Fruit fly (Drosophila melanogaster): ENCODE measurements around the gene Rubicon.
A peak's percentile ranks its signal among the peaks of the same experiment; 100 is the strongest.

Gene Rubicon

DNA sequence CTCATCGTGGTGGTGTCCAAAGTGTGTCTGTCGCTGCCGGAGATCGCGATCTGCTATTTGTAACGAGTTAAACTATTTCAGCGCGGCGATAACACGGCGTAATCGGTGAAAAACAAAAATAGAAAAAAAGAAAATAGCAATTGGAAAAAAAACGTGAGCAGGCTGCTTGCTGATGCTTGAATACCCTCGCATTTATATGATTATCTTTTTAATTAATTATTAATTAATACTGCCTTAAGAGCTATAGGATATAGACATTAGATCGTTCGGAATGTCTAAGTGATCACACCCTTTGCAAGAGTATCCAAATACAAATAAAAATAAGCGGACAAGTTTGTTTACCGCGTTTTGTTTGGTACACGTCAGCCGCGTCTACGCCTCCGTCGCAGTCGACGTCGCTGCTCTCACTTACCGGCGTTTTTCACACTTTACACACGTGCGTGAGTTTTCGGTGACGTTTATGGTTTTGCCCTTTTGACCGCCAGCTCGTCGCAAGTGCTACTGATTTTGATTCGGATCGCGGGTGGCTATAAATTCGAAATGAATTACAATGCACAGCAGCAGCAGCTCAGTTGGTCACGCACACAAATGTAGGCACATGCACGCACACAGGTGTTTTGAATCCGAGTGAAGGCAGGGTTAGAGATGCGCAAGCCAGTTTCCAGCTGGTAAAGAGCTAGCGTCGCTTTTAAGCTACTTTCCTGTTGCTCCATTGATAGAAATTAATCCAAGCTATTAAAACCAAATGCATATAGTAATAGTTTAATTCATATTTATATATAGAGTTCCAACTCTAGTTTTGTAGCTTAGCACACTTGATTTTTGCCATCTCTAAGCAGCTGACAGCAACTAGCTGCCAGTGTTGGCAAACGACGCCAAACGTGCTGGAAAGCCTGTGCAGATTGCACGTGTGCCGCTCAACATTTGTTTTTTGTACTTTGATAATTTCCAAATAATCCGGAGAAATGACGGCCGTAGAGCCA is 37.5 kb downstream of the Rubicon start, which contains the start of the genes CG2004 and CG1785 (continued):
- peak; percentile 66 for TF ChIP-seq vnd (GFP tag; IDR thresholded peaks at IDR 0.05; ENCODE audit: partially characterized antibody)
- peak; percentile 39 for TF ChIP-seq NC2α (GFP tag; optimal IDR thresholded peaks at IDR 0.05)
- peak; percentile 86 for TF ChIP-seq CG18262 (tag; optimal IDR thresholded peaks at IDR 0.05)
- peak; percentile 92 for TF ChIP-seq CG14710 (tag; optimal IDR thresholded peaks at IDR 0.05)
- peak; percentile 83 for TF ChIP-seq Usf (GFP tag; optimal IDR thresholded peaks at IDR 0.05)
- peak; percentile 73 for TF ChIP-seq tx (GFP tag; optimal IDR thresholded peaks at IDR 0.05)
- peak; percentile 91 for TF ChIP-seq chn (GFP tag; optimal IDR thresholded peaks at IDR 0.05)
- peak; percentile 93 for TF ChIP-seq CG18476 (GFP tag; optimal IDR thresholded peaks at IDR 0.05)
- TF ChIP-seq bcd (GFP tag; optimal IDR thresholded peaks at IDR 0.05), result peak; percentile 83
- no peak for TF ChIP-seq prd (optimal IDR thresholded peaks at IDR 0.05)
- peak; percentile 97 for TF ChIP-seq prd (GFP tag; IDR thresholded peaks at IDR 0.05)
- peak; percentile 87 for TF ChIP-seq cas (GFP tag; IDR thresholded peaks at IDR 0.05)
- TF ChIP-seq CG17829 (tag; optimal IDR thresholded peaks at IDR 0.05), result peak; percentile 92
- TF ChIP-seq luna (GFP tag; optimal IDR thresholded peaks at IDR 0.05), result no peak
- TF ChIP-seq Camta (GFP tag; optimal IDR thresholded peaks at IDR 0.05), result peak; percentile 71
- no peak for TF ChIP-seq Kr (GFP tag; optimal IDR thresholded peaks at IDR 0.05)
- peak; percentile 91 for TF ChIP-seq CG8924 (tag; optimal IDR thresholded peaks at IDR 0.05)
- peak; percentile 85 for TF ChIP-seq jumu (GFP tag; optimal IDR thresholded peaks at IDR 0.05)
- peak; percentile 85 for TF ChIP-seq ERR (GFP tag; optimal IDR thresholded peaks at IDR 0.05)
- no peak for TF ChIP-seq Dip2 (GFP tag; IDR thresholded peaks at IDR 0.05)
- TF ChIP-seq disco-r (GFP tag; optimal IDR thresholded peaks at IDR 0.05), result peak; percentile 58
- TF ChIP-seq CG4404 (GFP tag; IDR thresholded peaks at IDR 0.05), result peak; percentile 93
- peak; percentile 92 for TF ChIP-seq Mad (GFP tag; optimal IDR thresholded peaks at IDR 0.05)
- TF ChIP-seq Antp (GFP tag; optimal IDR thresholded peaks at IDR 0.05), result peak; percentile 79
- peak; percentile 74 for TF ChIP-seq tap (tag; optimal IDR thresholded peaks at IDR 0.05)
- peak; percentile 49 for TF ChIP-seq CG12071 (GFP tag; optimal IDR thresholded peaks at IDR 0.05)
- peak; percentile 92 for TF ChIP-seq CG2889 (GFP tag; IDR thresholded peaks at IDR 0.05)
- TF ChIP-seq sna (GFP tag; IDR thresholded peaks at IDR 0.05; ENCODE audit: partially characterized antibody), result peak; percentile 79
- TF ChIP-seq D19A (tag; optimal IDR thresholded peaks at IDR 0.05), result peak; percentile 87
- peak; percentile 92 for TF ChIP-seq CG4730 (GFP tag; IDR thresholded peaks at IDR 0.05)
- peak; percentile 83 to 90 for TF ChIP-seq Pdp1 (GFP tag; optimal IDR thresholded peaks at IDR 0.05)
- TF ChIP-seq CG7357 (GFP tag; IDR thresholded peaks at IDR 0.05), result peak; percentile 82
- TF ChIP-seq unpg (GFP tag; optimal IDR thresholded peaks at IDR 0.05), result peak; percentile 89
- TF ChIP-seq CG7928 (GFP tag; optimal IDR thresholded peaks at IDR 0.05), result peak; percentile 67
- peak; percentile 87 for TF ChIP-seq fd96Cb (tag; optimal IDR thresholded peaks at IDR 0.05)
- TF ChIP-seq ac (GFP tag; optimal IDR thresholded peaks at IDR 0.05), result peak; percentile 85
- TF ChIP-seq dimm (GFP tag; IDR thresholded peaks at IDR 0.05), result peak; percentile 27; the same call in 1 of the 2 replicates
- TF ChIP-seq CG6765 (GFP tag; optimal IDR thresholded peaks at IDR 0.05), result peak; percentile 74
- peak; percentile 74 for TF ChIP-seq unc-4 (GFP tag; IDR thresholded peaks at IDR 0.05; ENCODE audit: partially characterized antibody)
- TF ChIP-seq ara (GFP tag; IDR thresholded peaks at IDR 0.05), result peak; percentile 92
- no peak for TF ChIP-seq NK7.1 (GFP tag; optimal IDR thresholded peaks at IDR 0.05)
- peak; percentile 63; the same call in 1 of the 2 replicates for TF ChIP-seq aop (GFP tag; IDR thresholded peaks at IDR 0.05)
- TF ChIP-seq ind (GFP tag; optimal IDR thresholded peaks at IDR 0.05), result peak; percentile 91
- TF ChIP-seq TFAM (GFP tag; optimal IDR thresholded peaks at IDR 0.05), result peak; percentile 63
- peak; percentile 59 for TF ChIP-seq Atf-2 (GFP tag; optimal IDR thresholded peaks at IDR 0.05)
- TF ChIP-seq CG8765 (GFP tag; IDR thresholded peaks at IDR 0.05), result peak; percentile 95
- TF ChIP-seq slou (GFP tag; optimal IDR thresholded peaks at IDR 0.05), result peak; percentile 45
- peak; percentile 59 for TF ChIP-seq Hand (GFP tag; optimal IDR thresholded peaks at IDR 0.05)
- TF ChIP-seq lmd (GFP tag; IDR thresholded peaks at IDR 0.05), result peak; percentile 93
